Worm (Caenorhabditis elegans): Measurements from ENCODE around the gene ZK1248.4.
A peak's percentile ranks its signal among the peaks of the same experiment; 100 is the strongest.

The ZK1248.4 gene

ce11 chrII:5777372-5777771 is 41.0 kb upstream of the ZK1248.4 start:
- TF ChIP-seq tbx-7 (tag; optimal IDR thresholded peaks at IDR 0.05) (no peak), eyg-1 (tag; optimal IDR thresholded peaks at IDR 0.05) (no peak), hlh-13 (GFP tag; optimal IDR thresholded peaks at IDR 0.05) (no peak), sdc-2 (tag; optimal IDR thresholded peaks at IDR 0.05) (no peak), T23F11.4 (GFP tag; optimal IDR thresholded peaks at IDR 0.05) (no peak), rnt-1 (tag; optimal IDR thresholded peaks at IDR 0.05) (no peak)

ce11 chrII:5779866-5780265 is 38.5 kb upstream of the ZK1248.4 start:
- TF ChIP-seq tbx-2 (tag; optimal IDR thresholded peaks at IDR 0.05), result peak; percentile 11
- no peak for TF ChIP-seq odd-2 (tag; optimal IDR thresholded peaks at IDR 0.05)
- peak; percentile 67 for TF ChIP-seq unc-42 (tag; optimal IDR thresholded peaks at IDR 0.05)
- TF ChIP-seq ceh-18 (tag; optimal IDR thresholded peaks at IDR 0.05), result peak; percentile 46
- no peak for TF ChIP-seq madf-2 (tag; optimal IDR thresholded peaks at IDR 0.05)
- peak; percentile 42 for TF ChIP-seq unc-55 (GFP tag; optimal IDR thresholded peaks at IDR 0.05)
- TF ChIP-seq ceh-6 (GFP tag; optimal IDR thresholded peaks at IDR 0.05), result no peak
- no peak for TF ChIP-seq unc-86 (tag; optimal IDR thresholded peaks at IDR 0.05)
- TF ChIP-seq nhr-11 (tag; optimal IDR thresholded peaks at IDR 0.05), result no peak
- no peak for TF ChIP-seq F13H6.1 (tag; optimal IDR thresholded peaks at IDR 0.05)
- TF ChIP-seq ceh-31 (tag; optimal IDR thresholded peaks at IDR 0.05), result peak; percentile 26
- TF ChIP-seq ceh-14 (tag; optimal IDR thresholded peaks at IDR 0.05), result peak; percentile 2
- peak; percentile 21 for TF ChIP-seq ceh-48 (tag; optimal IDR thresholded peaks at IDR 0.05)
- TF ChIP-seq nfya-1 (tag; optimal IDR thresholded peaks at IDR 0.05), result peak; percentile 33

- TF ChIP-seq fax-1 (tag; optimal IDR thresholded peaks at IDR 0.05) (no peak), ahr-1 (tag; optimal IDR thresholded peaks at IDR 0.05) (no peak), pqm-1 (tag; optimal IDR thresholded peaks at IDR 0.05) (peak; percentile 44), ceh-18 (tag; optimal IDR thresholded peaks at IDR 0.05) (peak; percentile 45), C08G9.2 (tag; optimal IDR thresholded peaks at IDR 0.05) (peak; percentile 54), ceh-24 (tag; optimal IDR thresholded peaks at IDR 0.05) (peak; percentile 17), sox-4 (tag; optimal IDR thresholded peaks at IDR 0.05) (peak; percentile 67), unc-86 (tag; optimal IDR thresholded peaks at IDR 0.05) (no peak), nhr-11 (tag; optimal IDR thresholded peaks at IDR 0.05) (no peak), ceh-9 (tag; optimal IDR thresholded peaks at IDR 0.05) (peak; percentile 61), ets-4 (tag; optimal IDR thresholded peaks at IDR 0.05) (peak; percentile 6), sox-2 (GFP tag; IDR thresholded peaks at IDR 0.05) (no peak), hlh-13 (GFP tag; optimal IDR thresholded peaks at IDR 0.05) (peak; percentile 39), ceh-14 (tag; optimal IDR thresholded peaks at IDR 0.05) (peak; percentile 57), hlh-6 (tag; optimal IDR thresholded peaks at IDR 0.05) (peak; percentile 68), ceh-6 (GFP tag; optimal IDR thresholded peaks at IDR 0.05) (peak; percentile 44), hlh-15 (tag; optimal IDR thresholded peaks at IDR 0.05) (peak; percentile 17), ama-1 (optimal IDR thresholded peaks at IDR 0.05) (no peak), nhr-232 (tag; optimal IDR thresholded peaks at IDR 0.05) (peak; percentile 49), ttx-3 (tag; optimal IDR thresholded peaks at IDR 0.05) (peak; percentile 38), unc-42 (tag; optimal IDR thresholded peaks at IDR 0.05) (no peak), tbx-7 (tag; optimal IDR thresholded peaks at IDR 0.05) (no peak), lim-6 (tag; optimal IDR thresholded peaks at IDR 0.05) (no peak), pha-2 (tag; optimal IDR thresholded peaks at IDR 0.05) (peak; percentile 48), gmeb-2 (tag; optimal IDR thresholded peaks at IDR 0.05) (peak; percentile 55), fkh-6 (tag; optimal IDR thresholded peaks at IDR 0.05) (no peak), ceh-30 (tag; optimal IDR thresholded peaks at IDR 0.05) (no peak), ceh-2 (tag; optimal IDR thresholded peaks at IDR 0.05) (peak; percentile 34), pha-4 (tag; optimal IDR thresholded peaks at IDR 0.05) (no peak), fkh-10 (GFP tag; optimal IDR thresholded peaks at IDR 0.05) (no peak), zip-5 (tag; optimal IDR thresholded peaks at IDR 0.05) (no peak), ceh-48 (tag; optimal IDR thresholded peaks at IDR 0.05) (peak; percentile 31), elt-2 (tag; optimal IDR thresholded peaks at IDR 0.05) (peak; percentile 90), dmd-4 (tag; optimal IDR thresholded peaks at IDR 0.05; ENCODE audit: borderline replicate concordance) (peak; percentile 55), hlh-30 (tag; optimal IDR thresholded peaks at IDR 0.05; ENCODE audit: insufficient read depth) (no peak), ceh-19 (GFP tag; optimal IDR thresholded peaks at IDR 0.05) (peak; percentile 73)
Observed at ce11 chrII:5781935-5782921, 36.2 kb upstream of the ZK1248.4 start, which contains the start of gene K05F1.6. Gene K05F1.6 (plus strand): TSS chrII:5782520.

All from whole organism, late embryonic.